Fruit fly (Drosophila melanogaster): Measurements from ENCODE around the gene CG8087.

The CG8087 gene

DNA sequence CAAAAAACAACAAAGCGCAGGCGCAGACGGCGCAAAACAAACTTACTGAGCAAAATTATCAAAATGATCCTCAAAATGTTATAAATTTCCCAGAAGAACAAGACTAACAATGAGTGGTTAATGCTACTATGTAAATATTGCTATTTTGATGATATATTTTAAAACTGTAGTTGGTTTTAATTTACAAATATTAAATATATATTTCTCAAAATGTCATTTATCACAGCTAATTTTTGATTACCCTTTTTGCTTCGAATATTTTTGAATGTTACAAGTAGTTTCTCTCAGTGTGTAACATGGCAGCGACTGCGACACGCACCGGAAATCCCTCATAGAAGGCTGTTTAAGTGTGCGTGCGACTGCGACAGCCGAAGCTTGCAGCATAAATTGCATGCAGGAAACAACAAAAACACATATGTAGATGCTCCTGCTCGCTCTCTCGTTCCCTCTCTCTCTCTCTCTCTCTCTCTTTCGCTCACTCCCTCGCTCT is 33.4 kb upstream of the CG8087 start (continued):
- TF ChIP-seq CG34406 (GFP tag; optimal IDR thresholded peaks at IDR 0.05) (peak; percentile 45), Eip78C (GFP tag) (peak; percentile 79), OdsH (GFP tag; optimal IDR thresholded peaks at IDR 0.05) (peak; percentile 36), CG10669 (GFP tag; optimal IDR thresholded peaks at IDR 0.05) (peak; percentile 54), vri (GFP tag; optimal IDR thresholded peaks at IDR 0.05) (no peak), topi (GFP tag; optimal IDR thresholded peaks at IDR 0.05) (peak; percentile 8), Blimp-1 (GFP tag; optimal IDR thresholded peaks at IDR 0.05) (no peak), spab (GFP tag; optimal IDR thresholded peaks at IDR 0.05) (peak; percentile 48), CG15336 (GFP tag; IDR thresholded peaks at IDR 0.05) (peak; percentile 30; the same call in 1 of the 2 replicates), CG8632 (GFP tag; optimal IDR thresholded peaks at IDR 0.05) (no peak), CG8319 (GFP tag; optimal IDR thresholded peaks at IDR 0.05) (no peak), lz (GFP tag; optimal IDR thresholded peaks at IDR 0.05) (no peak), CG6163 (GFP tag; IDR thresholded peaks at IDR 0.05) (0 out of 3 replicates have a peak, but pooled peaks have one; percentile 21), CG11762 (GFP tag; optimal IDR thresholded peaks at IDR 0.05; ENCODE audit: insufficient read depth) (peak; percentile 35), Ets21C (GFP tag; optimal IDR thresholded peaks at IDR 0.05) (no peak), fd59A (GFP tag; optimal IDR thresholded peaks at IDR 0.05) (peak; percentile 49), Sox14 (GFP tag; optimal IDR thresholded peaks at IDR 0.05) (no peak), ss (GFP tag; optimal IDR thresholded peaks at IDR 0.05) (peak; percentile 46 to 67)

DNA sequence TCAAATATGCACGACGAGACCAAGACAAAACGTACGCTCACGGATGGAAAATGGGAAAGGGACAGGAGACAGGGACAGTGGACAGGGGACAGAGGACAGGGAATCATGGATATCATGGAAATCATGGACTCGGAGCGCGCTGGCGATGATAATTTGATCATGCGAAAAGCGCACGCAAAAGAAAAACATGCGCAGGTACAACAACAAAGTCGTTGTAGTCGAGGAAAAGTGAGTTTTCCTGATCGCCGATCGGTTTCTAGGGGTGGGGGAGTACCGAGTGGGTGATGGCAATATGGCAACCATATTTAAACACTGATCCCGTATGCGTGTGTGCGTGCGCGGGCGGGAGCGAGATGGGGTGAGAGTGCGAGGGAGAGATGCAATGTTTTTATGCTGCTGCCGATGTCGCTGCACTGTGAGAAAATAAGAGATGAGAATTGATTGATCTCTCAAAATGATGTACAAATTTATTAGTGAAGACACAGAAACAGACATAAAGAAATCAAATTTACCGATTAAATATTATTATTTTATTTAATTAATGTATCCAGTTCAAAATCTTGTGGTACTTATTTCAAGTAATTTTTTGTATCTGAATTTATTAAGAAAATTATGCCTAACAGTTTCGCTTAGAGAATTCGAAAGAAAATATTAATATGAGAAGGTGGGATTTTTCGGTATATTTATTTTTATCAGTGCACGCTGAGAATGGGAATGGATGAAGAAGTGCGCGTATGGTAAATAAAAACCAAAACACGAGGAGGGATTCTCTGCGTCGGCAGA is 26.3 kb upstream of the CG8087 start:
- TF ChIP-seq svp (GFP tag), result peak; percentile 48
- no peak for TF ChIP-seq CG7368 (GFP tag; optimal IDR thresholded peaks at IDR 0.05)
- peak; percentile 0 for TF ChIP-seq topi (GFP tag; optimal IDR thresholded peaks at IDR 0.05)
- TF ChIP-seq achi (GFP tag; optimal IDR thresholded peaks at IDR 0.05), result peak; percentile 60
- no peak for TF ChIP-seq Blimp-1 (GFP tag; optimal IDR thresholded peaks at IDR 0.05)
- TF ChIP-seq pdm3 (GFP tag; optimal IDR thresholded peaks at IDR 0.05), result peak; percentile 25
- TF ChIP-seq fkh (GFP tag; optimal IDR thresholded peaks at IDR 0.05), result peak; percentile 59
- peak; percentile 75 for TF ChIP-seq CG3032 (tag; optimal IDR thresholded peaks at IDR 0.05)
- TF ChIP-seq Hr39 (GFP tag; optimal IDR thresholded peaks at IDR 0.05), result no peak
- peak; percentile 62 for TF ChIP-seq spab (GFP tag; optimal IDR thresholded peaks at IDR 0.05)
- no peak for TF ChIP-seq CG8319 (GFP tag; optimal IDR thresholded peaks at IDR 0.05)
- TF ChIP-seq Eip93F (GFP tag; optimal IDR thresholded peaks at IDR 0.05), result no peak
- TF ChIP-seq CG10631 (GFP tag; optimal IDR thresholded peaks at IDR 0.05), result peak; percentile 74
- TF ChIP-seq Sox102F (GFP tag; optimal IDR thresholded peaks at IDR 0.05), result no peak
- no peak for TF ChIP-seq Ets21C (GFP tag; optimal IDR thresholded peaks at IDR 0.05)
- TF ChIP-seq CG6276 (GFP tag; optimal IDR thresholded peaks at IDR 0.05), result peak; percentile 44
- TF ChIP-seq fd59A (GFP tag; optimal IDR thresholded peaks at IDR 0.05), result peak; percentile 48
- 0 out of 3 replicates have a peak, but pooled peaks have one; percentile 25 for TF ChIP-seq CG6163 (GFP tag; IDR thresholded peaks at IDR 0.05)
- TF ChIP-seq CG6854 (GFP tag; optimal IDR thresholded peaks at IDR 0.05), result no peak
- TF ChIP-seq Ets96B (tag; optimal IDR thresholded peaks at IDR 0.05), result peak; percentile 79
- TF ChIP-seq Lpt (GFP tag; optimal IDR thresholded peaks at IDR 0.05), result peak; percentile 47
- peak; percentile 37 for TF ChIP-seq CG8632 (GFP tag; optimal IDR thresholded peaks at IDR 0.05)
- TF ChIP-seq Hr38 (GFP tag; optimal IDR thresholded peaks at IDR 0.05), result no peak
- TF ChIP-seq CG16779 (tag; optimal IDR thresholded peaks at IDR 0.05), result peak; percentile 32
- TF ChIP-seq Eip78C (GFP tag), result peak; percentile 77
- peak; percentile 55 for TF ChIP-seq eg (GFP tag; IDR thresholded peaks at IDR 0.05)
- peak; percentile 72 for TF ChIP-seq CG6808 (GFP tag; optimal IDR thresholded peaks at IDR 0.05)
- TF ChIP-seq Hr4 (GFP tag; optimal IDR thresholded peaks at IDR 0.05), result peak; percentile 46
- peak; percentile 23 for TF ChIP-seq Sox14 (GFP tag; optimal IDR thresholded peaks at IDR 0.05)
- TF ChIP-seq Sox15 (GFP tag; optimal IDR thresholded peaks at IDR 0.05), result no peak
- peak; percentile 45 for TF ChIP-seq dsx (GFP tag; optimal IDR thresholded peaks at IDR 0.05; ENCODE audit: poor library complexity, severe bottlenecking)
- TF ChIP-seq CG15336 (GFP tag; IDR thresholded peaks at IDR 0.05), result peak; percentile 70
- TF ChIP-seq CG6792 (GFP tag; optimal IDR thresholded peaks at IDR 0.05), result peak; percentile 56
- TF ChIP-seq vri (GFP tag; optimal IDR thresholded peaks at IDR 0.05), result no peak
- peak; percentile 66 for TF ChIP-seq acj6 (GFP tag; optimal IDR thresholded peaks at IDR 0.05)
- peak; percentile 36 for TF ChIP-seq Eip75B (GFP tag; optimal IDR thresholded peaks at IDR 0.05)
- peak; percentile 73 for TF ChIP-seq CG32006 (GFP tag; optimal IDR thresholded peaks at IDR 0.05)
- peak; percentile 31 for TF ChIP-seq Met (GFP tag; optimal IDR thresholded peaks at IDR 0.05)
- no peak for TF ChIP-seq CG31627 (GFP tag; optimal IDR thresholded peaks at IDR 0.05)
- peak; percentile 59 for TF ChIP-seq CG3919 (GFP tag; optimal IDR thresholded peaks at IDR 0.05)

Data from whole organism, prepupa.